Worm (Caenorhabditis elegans) whole organism, dauer: ENCODE data around the gene lipl-8.
"Not testable (repeated sequence)": the region's sequence is repeated elsewhere in the genome, so short reads cannot be mapped to it uniquely, and the experiment has no call there.

ENCODE experiments used
- unc-62 ChIP-seq: sonication (generic microtip); optimal IDR thresholded peaks from 2 replicates; lab custom pipeline; 2017; ENCODE audit warnings: missing biosample characterization, missing genetic modification reagents, missing genetic modification characterization

The lipl-8 gene

ce11 chrV:14748608-14749137, at the start of gene lipl-8, which contains the start of gene Y50E8A.22:
TSS of gene lipl-8 (minus strand) at chrV:14748708.
TSS of gene Y50E8A.22 (minus strand) at chrV:14749087.
- TF ChIP-seq unc-62, result no peak

ce11 chrV:14797886-14798285, 49.4 kb upstream of the lipl-8 start:
- no peak for TF ChIP-seq unc-62

- no peak for TF ChIP-seq unc-62
These were observed 44.5 kb upstream of the lipl-8 start for ce11 chrV:14793043-14793442.

ce11 chrV:14792346-14792745, 43.8 kb upstream of the lipl-8 start:
- no peak for TF ChIP-seq unc-62

- no peak for TF ChIP-seq unc-62
These were observed 43.2 kb upstream of the lipl-8 start for ce11 chrV:14791703-14792102.

- no peak for TF ChIP-seq unc-62
These were observed 42.3 kb upstream of the lipl-8 start for ce11 chrV:14790792-14791191.

- TF ChIP-seq unc-62, result no peak
These were observed 40.0 kb upstream of the lipl-8 start for ce11 chrV:14788462-14788861.

ce11 chrV:14784787-14785186, 36.3 kb upstream of the lipl-8 start:
- TF ChIP-seq unc-62, result no peak

- no peak for TF ChIP-seq unc-62
These were observed 35.8 kb upstream of the lipl-8 start, which contains the start of gene Y50E8A.12 for ce11 chrV:14784160-14784774. TSS of gene Y50E8A.12 (minus strand) at chrV:14784210.

ce11 chrV:14781130-14781529, 32.6 kb upstream of the lipl-8 start, which contains the start of gene Y50E8A.11:
TSS of gene Y50E8A.11 (plus strand) at chrV:14781430.
- TF ChIP-seq unc-62, result no peak

ce11 chrV:14779644-14780043, 31.1 kb upstream of the lipl-8 start, which contains the start of the genes scrm-7 and Y50E8A.10:
TSS of gene scrm-7 (minus strand) at chrV:14779744.
TSS of gene Y50E8A.10 (plus strand) at chrV:14779996.
- no peak for TF ChIP-seq unc-62

ce11 chrV:14773048-14773447, 24.5 kb upstream of the lipl-8 start, which contains the start of gene haf-7:
TSS of gene haf-7 (plus strand) at chrV:14773258.
- no peak for TF ChIP-seq unc-62

- TF ChIP-seq unc-62, result no peak
These were observed 15.1 kb upstream of the lipl-8 start for ce11 chrV:14763582-14763981.

ce11 chrV:14762563-14762962, 14.1 kb upstream of the lipl-8 start:
- no peak for TF ChIP-seq unc-62

ce11 chrV:14750357-14750756, 1.8 kb upstream of the lipl-8 start, which contains the start of gene nspa-10:
TSS of gene nspa-10 (minus strand) at chrV:14750457.
- not testable (repeated sequence) for TF ChIP-seq unc-62

ce11 chrV:14746975-14747374, 1.5 kb downstream of the lipl-8 start:
- no peak for TF ChIP-seq unc-62

ce11 chrV:14744824-14745223, 3.7 kb downstream of the lipl-8 start:
- no peak for TF ChIP-seq unc-62

ce11 chrV:14741233-14741632, 7.3 kb downstream of the lipl-8 start, which contains the start of gene Y50E8A.6:
TSS of gene Y50E8A.6 (minus strand) at chrV:14741333.
- TF ChIP-seq unc-62, result no peak
